Fruit fly (Drosophila melanogaster) whole organism, pupa: Measurements from ENCODE around the gene CG33003.

Experiments used
- CG10348 ChIP-seq: fragments of 200-800 bp; sonication (Bioruptor generic); IDR thresholded peaks from 2 replicates; pipeline ENCODE4 v1.3.6; 2022; ENCODE audit warnings: missing biosample characterization, missing genetic modification characterization
- CG12605 ChIP-seq: fragments of 200-800 bp; sonication (Bioruptor generic); IDR thresholded peaks from 2 replicates; pipeline ENCODE4 v1.3.6; 2022; ENCODE audit warnings: missing biosample characterization, missing genetic modification characterization
- CG13204 ChIP-seq: fragments of 200-800 bp; sonication (Bioruptor generic); optimal IDR thresholded peaks from 2 replicates; lab custom pipeline; 2018; ENCODE audit warnings: missing biosample characterization, mild to moderate bottlenecking, missing genetic modification characterization, moderate library complexity
- CG14655 ChIP-seq: fragments of 200-800 bp; sonication (Bioruptor generic); optimal IDR thresholded peaks from 3 replicates; lab custom pipeline; 2017; ENCODE audit warnings: mild to moderate bottlenecking, missing biosample characterization, missing genetic modification reagents, missing genetic modification characterization
- CG15710 ChIP-seq: fragments of 200-800 bp; sonication (Bioruptor generic); optimal IDR thresholded peaks from 2 replicates; lab custom pipeline; 2018; ENCODE audit warnings: missing biosample characterization, mild to moderate bottlenecking, missing genetic modification characterization, moderate library complexity
- CG17806 ChIP-seq: fragments of 200-800 bp; sonication (Bioruptor generic); optimal IDR thresholded peaks from 2 replicates; lab custom pipeline; 2018; ENCODE audit warnings: missing biosample characterization, mild to moderate bottlenecking, missing genetic modification characterization, moderate library complexity
- CG32121 ChIP-seq: fragments of 200-800 bp; sonication (Bioruptor generic); IDR thresholded peaks from 2 replicates; pipeline ENCODE4 v1.3.6; 2022; ENCODE audit warnings: missing biosample characterization, missing genetic modification characterization
- CG34367 ChIP-seq: fragments of 200-800 bp; sonication (Bioruptor generic); optimal IDR thresholded peaks from 2 replicates; lab custom pipeline; 2018; ENCODE audit warnings: missing biosample characterization, mild to moderate bottlenecking, missing genetic modification characterization
- CG4496 ChIP-seq: fragments of 200-800 bp; sonication (Bioruptor generic); IDR thresholded peaks from 3 replicates; pipeline ENCODE4 v1.3.6; 2022; ENCODE audit warnings: missing biosample characterization, missing genetic modification characterization
- CG8159 ChIP-seq: fragments of 200-800 bp; sonication (Bioruptor generic); optimal IDR thresholded peaks from 3 replicates; lab custom pipeline; 2018; ENCODE audit warnings: missing biosample characterization, mild to moderate bottlenecking, missing genetic modification characterization, moderate library complexity
- CG8301 ChIP-seq: fragments of 200-800 bp; sonication (Bioruptor generic); optimal IDR thresholded peaks from 2 replicates; lab custom pipeline; 2018; ENCODE audit warnings: missing biosample characterization, mild to moderate bottlenecking, missing genetic modification characterization
- CG9948 ChIP-seq: fragments of 200-800 bp; sonication (Bioruptor generic); optimal IDR thresholded peaks from 2 replicates; lab custom pipeline; 2018; ENCODE audit warnings: missing biosample characterization, mild to moderate bottlenecking, missing genetic modification characterization, moderate library complexity
- D1 ChIP-seq: fragments of 200-800 bp; sonication (Bioruptor generic); optimal IDR thresholded peaks from 2 replicates; lab custom pipeline; 2018; ENCODE audit warnings: missing biosample characterization, mild to moderate bottlenecking, missing genetic modification characterization, moderate library complexity
- EcR ChIP-seq: fragments of 200-800 bp; sonication (Bioruptor generic); optimal IDR thresholded peaks from 3 replicates; lab custom pipeline; 2019; ENCODE audit warnings: missing biosample characterization, missing genetic modification characterization, mild to moderate bottlenecking, moderate library complexity, missing genetic modification reagents
- Ets98B ChIP-seq: fragments of 200-800 bp; sonication (Bioruptor generic); IDR thresholded peaks from 2 replicates; pipeline ENCODE4 v1.3.6; 2022; ENCODE audit warnings: missing biosample characterization, missing genetic modification characterization
- Pif1A ChIP-seq: fragments of 200-800 bp; sonication (Bioruptor generic); optimal IDR thresholded peaks from 3 replicates; lab custom pipeline; 2016; ENCODE audit warnings: missing biosample characterization, missing genetic modification characterization
- Pif1B ChIP-seq: fragments of 200-800 bp; sonication (Bioruptor generic); optimal IDR thresholded peaks from 3 replicates; lab custom pipeline; 2016; ENCODE audit warnings: missing biosample characterization, missing genetic modification characterization
- Snoo ChIP-seq: fragments of 200-800 bp; sonication (Bioruptor generic); optimal IDR thresholded peaks from 3 replicates; lab custom pipeline; 2017; ENCODE audit warnings: missing biosample characterization, mild to moderate bottlenecking, missing genetic modification characterization, inconsistent platforms
- fd96Ca ChIP-seq: fragments of 200-800 bp; sonication (Bioruptor generic); IDR thresholded peaks from 3 replicates; pipeline ENCODE4 v1.3.6; 2022; ENCODE audit warnings: missing biosample characterization, missing genetic modification characterization
- gl ChIP-seq: fragments of 200-800 bp; sonication (Bioruptor generic); optimal IDR thresholded peaks from 2 replicates; lab custom pipeline; 2018; ENCODE audit warnings: missing biosample characterization, mild to moderate bottlenecking, missing genetic modification characterization
- rn ChIP-seq: fragments of 200-800 bp; sonication (Bioruptor generic); IDR thresholded peaks from 2 replicates; pipeline ENCODE4 v1.3.6; 2022; ENCODE audit warnings: missing biosample characterization, missing genetic modification characterization

The CG33003 gene

dm6 chr2L:4370007-4370521, 30.7 kb upstream of the CG33003 start:
- TF ChIP-seq CG14655 (GFP tag; lab: Kevin White, UChicago) (no peak), CG17806 (tag; lab: Kevin White, UChicago) (no peak), D1 (tag; lab: Kevin White, UChicago) (no peak), CG4496 (GFP tag; lab: Robert Waterston, UW) (no peak), CG13204 (GFP tag; lab: Kevin White, UChicago) (no peak), CG32121 (no peak), Pif1A (GFP tag; lab: Kevin White, UChicago) (no peak), Ets98B (GFP tag; lab: Robert Waterston, UW) (no peak), CG10348 (no peak), CG8159 (tag; lab: Kevin White, UChicago) (no peak), gl (tag; lab: Kevin White, UChicago) (no peak), CG15710 (tag; lab: Kevin White, UChicago) (no peak), CG12605 (GFP tag; lab: Robert Waterston, UW) (no peak), CG8301 (tag; lab: Kevin White, UChicago) (no peak), Snoo (tag; lab: Kevin White, UChicago) (no peak), CG9948 (tag; lab: Kevin White, UChicago) (no peak), rn (GFP tag; lab: Robert Waterston, UW) (no peak)

dm6 chr2L:4370592-4370991, 30.2 kb upstream of the CG33003 start:
- TF ChIP-seq Ets98B (GFP tag; lab: Robert Waterston, UW) (no peak; the same call in 1 of the 2 replicates), Pif1B (GFP tag; lab: Kevin White, UChicago) (no peak), fd96Ca (GFP tag; lab: Robert Waterston, UW) (no peak), EcR (GFP tag; lab: Kevin White, UChicago) (peak; percentile 76), Snoo (tag; lab: Kevin White, UChicago) (no peak), CG15710 (tag; lab: Kevin White, UChicago) (no peak)
- TF ChIP-seq, all 21 proteins: peak for 1

DNA sequence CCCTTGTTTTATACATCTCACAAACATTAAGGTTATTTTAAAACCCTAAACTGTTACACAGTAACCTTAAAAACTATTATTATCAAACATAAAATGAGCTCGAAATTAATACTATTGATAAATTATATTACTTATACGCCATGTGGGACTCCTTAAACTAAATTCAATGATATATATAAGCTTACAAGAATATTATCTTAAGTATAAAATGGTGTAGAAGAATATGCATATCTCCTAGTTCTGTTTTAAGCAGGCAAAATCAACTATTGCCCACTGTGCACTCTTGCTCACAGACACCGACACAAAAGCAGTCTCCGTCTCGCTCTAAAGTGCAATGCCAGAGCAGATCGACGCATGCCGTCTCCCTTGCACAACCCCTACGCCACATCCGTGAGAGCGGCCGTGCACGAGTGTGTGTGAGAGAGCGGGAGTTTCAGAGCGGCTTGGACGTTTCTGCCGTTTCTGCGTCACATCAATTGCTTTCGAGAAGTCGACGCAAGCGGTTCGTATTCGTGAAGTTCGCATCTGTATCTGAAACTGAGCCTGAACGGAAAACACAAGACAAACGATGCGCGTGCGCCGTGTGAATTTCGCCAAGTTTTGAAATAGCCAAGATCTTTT, 29.1 kb upstream of the CG33003 start:
- TF ChIP-seq D1 (tag; lab: Kevin White, UChicago) (peak; percentile 26), fd96Ca (GFP tag; lab: Robert Waterston, UW) (peak; percentile 63; the same call in 2 of the 3 replicates), CG12605 (GFP tag; lab: Robert Waterston, UW) (0 out of 2 replicates have a peak, but pooled peaks have one; percentile 29), CG9948 (tag; lab: Kevin White, UChicago) (peak; percentile 47), gl (tag; lab: Kevin White, UChicago) (peak; percentile 38), CG13204 (GFP tag; lab: Kevin White, UChicago) (peak; percentile 89), CG32121 (peak; percentile 32; the same call in 1 of the 2 replicates), CG15710 (tag; lab: Kevin White, UChicago) (peak; percentile 60), EcR (GFP tag; lab: Kevin White, UChicago) (peak; percentile 76), CG8301 (tag; lab: Kevin White, UChicago) (peak; percentile 14), Ets98B (GFP tag; lab: Robert Waterston, UW) (peak; percentile 67), CG8159 (tag; lab: Kevin White, UChicago) (peak; percentile 66), CG10348 (no peak), CG14655 (GFP tag; lab: Kevin White, UChicago) (peak; percentile 41), CG4496 (GFP tag; lab: Robert Waterston, UW) (peak; percentile 71; the same call in 2 of the 3 replicates), Pif1B (GFP tag; lab: Kevin White, UChicago) (peak; percentile 62), CG34367 (peak; percentile 15), Pif1A (GFP tag; lab: Kevin White, UChicago) (peak; percentile 55), rn (GFP tag; lab: Robert Waterston, UW) (no peak), Snoo (tag; lab: Kevin White, UChicago) (peak; percentile 59), CG17806 (tag; lab: Kevin White, UChicago) (peak; percentile 21)

DNA sequence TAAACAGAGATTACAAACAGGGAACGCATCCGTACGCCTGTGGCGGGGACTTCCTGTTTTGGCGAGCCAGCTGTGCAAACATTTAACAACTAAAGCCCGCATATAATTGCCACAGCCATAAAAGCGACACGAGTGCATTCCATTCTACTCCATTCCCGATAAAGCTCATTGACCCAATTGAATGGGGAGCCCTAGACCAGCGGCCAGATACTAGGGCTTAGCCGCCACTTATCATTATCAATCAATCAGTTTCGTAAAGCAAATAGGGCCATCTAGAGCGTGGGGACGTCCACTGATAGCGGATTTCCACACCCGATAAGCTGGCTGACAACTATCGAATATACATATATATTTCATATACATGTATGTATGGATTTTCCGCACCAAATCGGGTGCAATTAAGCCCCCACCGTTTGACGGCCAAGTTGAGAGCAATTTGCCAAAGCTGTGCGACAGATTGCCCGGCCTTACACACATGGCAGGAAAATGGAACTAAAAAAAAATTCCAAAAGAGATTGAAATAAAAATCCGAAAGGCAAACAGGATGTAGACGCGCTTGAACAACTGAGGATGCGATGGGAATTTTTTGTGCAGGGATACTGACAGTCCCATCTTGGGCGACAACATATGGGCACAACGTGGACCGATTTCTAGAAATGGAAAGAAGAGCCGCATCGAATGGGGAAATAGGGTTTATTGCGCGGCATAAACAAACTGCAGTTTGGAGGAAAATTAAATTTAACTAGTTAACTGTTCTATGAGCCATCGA, 27.8 kb upstream of the CG33003 start:
- TF ChIP-seq CG13204 (GFP tag; lab: Kevin White, UChicago) (no peak), CG12605 (GFP tag; lab: Robert Waterston, UW) (no peak), EcR (GFP tag; lab: Kevin White, UChicago) (peak; percentile 33), Snoo (tag; lab: Kevin White, UChicago) (no peak), CG8301 (tag; lab: Kevin White, UChicago) (no peak), CG14655 (GFP tag; lab: Kevin White, UChicago) (no peak), CG4496 (GFP tag; lab: Robert Waterston, UW) (no peak), Pif1B (GFP tag; lab: Kevin White, UChicago) (no peak), CG9948 (tag; lab: Kevin White, UChicago) (no peak)
